Worm (Caenorhabditis elegans) whole organism, late embryonic: ENCODE results near the gene nlp-41.

ENCODE experiments used
- C38D4.7 ChIP-seq: fragments of 200-800 bp; sonication (Bioruptor generic); optimal IDR thresholded peaks from 2 replicates; lab custom pipeline; 2018; ENCODE audit warnings: mild to moderate bottlenecking, missing genetic modification characterization, moderate library complexity, missing compliant biosample characterization
- ceh-9 ChIP-seq: sonication (generic microtip); optimal IDR thresholded peaks from 2 replicates; lab custom pipeline; 2016; ENCODE audit warnings: mild to moderate bottlenecking, missing genetic modification characterization, inconsistent platforms, missing compliant biosample characterization
- madf-2 ChIP-seq: sonication (generic microtip); optimal IDR thresholded peaks from 2 replicates; lab custom pipeline; 2017; ENCODE audit warnings: missing genetic modification characterization, missing compliant biosample characterization
- nfya-1 ChIP-seq: sonication (generic microtip); optimal IDR thresholded peaks from 2 replicates; lab custom pipeline; 2017; ENCODE audit warnings: missing genetic modification characterization, mild to moderate bottlenecking, missing compliant biosample characterization, antibody characterized with exemption, moderate library complexity
- nhr-11 ChIP-seq: fragments of 150-350 bp; optimal IDR thresholded peaks from 2 replicates; lab custom pipeline; 2014; ENCODE audit warnings: missing biosample characterization, missing genetic modification characterization
- tbx-2 ChIP-seq: sonication (generic microtip); optimal IDR thresholded peaks from 2 replicates; lab custom pipeline; 2016; ENCODE audit warnings: missing genetic modification characterization, missing compliant biosample characterization

DNA sequence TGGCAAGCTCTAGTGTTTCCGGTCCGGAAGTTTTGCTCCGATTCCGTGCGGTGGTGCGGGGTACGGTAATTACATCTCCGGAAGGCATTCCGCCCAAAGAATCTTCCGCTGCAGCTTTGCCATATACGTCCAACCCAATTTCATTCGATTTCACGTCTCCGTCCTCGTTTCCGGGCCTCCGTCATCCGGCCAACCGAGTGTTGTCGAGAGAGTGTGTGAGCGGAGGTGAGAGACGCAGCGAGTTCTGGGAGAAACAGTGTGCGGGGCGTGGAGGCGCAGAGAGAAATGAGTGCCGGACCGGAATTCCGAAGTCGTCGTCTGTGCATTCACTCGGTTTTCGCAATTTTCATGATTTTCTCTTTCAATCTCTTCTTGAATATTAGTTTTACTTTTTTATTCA, 18.6 kb downstream of the nlp-41 start:
- TF ChIP-seq nhr-11 (tag; lab: Kevin White, UChicago) (no peak), tbx-2 (tag; lab: Kevin White, UChicago) (no peak), C38D4.7 (no peak), ceh-9 (tag; lab: Kevin White, UChicago) (no peak), madf-2 (no peak), nfya-1 (no peak)
